Fruit fly (Drosophila melanogaster) whole organism, embryonic: ENCODE results near the gene cnir.

Experiments
- Abd-B ChIP-seq: fragments of 200-800 bp; sonication (Bioruptor generic); optimal IDR thresholded peaks from 2 replicates; lab custom pipeline; 2018; ENCODE audit warnings: missing biosample characterization, mild to moderate bottlenecking, missing genetic modification characterization, moderate library complexity
- CG10431 ChIP-seq: fragments of 200-800 bp; sonication (Bioruptor generic); optimal IDR thresholded peaks from 3 replicates; lab custom pipeline; 2018; ENCODE audit warnings: missing biosample characterization, mild to moderate bottlenecking, missing genetic modification characterization
- CG10543 ChIP-seq: fragments of 200-800 bp; sonication (Bioruptor generic); optimal IDR thresholded peaks from 3 replicates; lab custom pipeline; 2017; ENCODE audit warnings: missing biosample characterization, mild to moderate bottlenecking, missing genetic modification characterization, moderate library complexity
- CG13287 ChIP-seq: fragments of 200-800 bp; sonication (Bioruptor generic); IDR thresholded peaks from 2 replicates; pipeline ENCODE4 v1.3.6; 2022; ENCODE audit warnings: missing biosample characterization, missing genetic modification characterization; ENCODE audit not compliant: partially characterized antibody
- CG13624 ChIP-seq: fragments of 200-800 bp; sonication (Bioruptor generic); optimal IDR thresholded peaks from 2 replicates; lab custom pipeline; 2016; ENCODE audit warnings: missing biosample characterization, missing genetic modification characterization
- CG17186 ChIP-seq: fragments of 200-800 bp; sonication (Bioruptor generic); optimal IDR thresholded peaks from 3 replicates; lab custom pipeline; 2017; ENCODE audit warnings: missing biosample characterization, missing genetic modification reagents, missing genetic modification characterization
- CG17829 ChIP-seq: fragments of 200-800 bp; optimal IDR thresholded peaks from 2 replicates; lab custom pipeline; 2019; ENCODE audit warnings: missing biosample characterization, mild to moderate bottlenecking, missing genetic modification characterization, moderate library complexity
- CG2875 ChIP-seq: fragments of 200-800 bp; sonication (Bioruptor generic); optimal IDR thresholded peaks from 2 replicates; lab custom pipeline; 2017; ENCODE audit warnings: missing biosample characterization, mild to moderate bottlenecking, missing genetic modification characterization, missing genetic modification reagents
- CG32532 ChIP-seq: fragments of 200-800 bp; sonication (Bioruptor generic); IDR thresholded peaks from 2 replicates; pipeline ENCODE4 v1.3.6; 2022; ENCODE audit warnings: missing biosample characterization, missing genetic modification characterization
- CG4328 ChIP-seq: fragments of 200-800 bp; sonication (Bioruptor generic); optimal IDR thresholded peaks from 3 replicates; lab custom pipeline; 2017; ENCODE audit warnings: missing biosample characterization, missing genetic modification reagents, missing genetic modification characterization
- CG43689 ChIP-seq: fragments of 200-800 bp; sonication (Bioruptor generic); IDR thresholded peaks from 2 replicates; pipeline ENCODE4 v1.3.6; 2022; ENCODE audit warnings: missing biosample characterization, missing genetic modification characterization
- CG6175 ChIP-seq: fragments of 200-800 bp; sonication (Bioruptor generic); IDR thresholded peaks from 3 replicates; pipeline ENCODE4 v1.3.6; 2022; ENCODE audit warnings: missing biosample characterization, missing genetic modification characterization
- CG6683 ChIP-seq: fragments of 200-800 bp; sonication (Bioruptor generic); optimal IDR thresholded peaks from 2 replicates; lab custom pipeline; 2017; ENCODE audit warnings: missing biosample characterization, mild to moderate bottlenecking, missing genetic modification characterization, missing genetic modification reagents
- CG6791 ChIP-seq: fragments of 200-800 bp; sonication (Bioruptor generic); IDR thresholded peaks from 3 replicates; pipeline ENCODE4 v1.3.6; 2022; ENCODE audit warnings: missing biosample characterization, missing genetic modification characterization; ENCODE audit not compliant: partially characterized antibody
- CG7357 ChIP-seq: fragments of 200-800 bp; sonication (Bioruptor generic); IDR thresholded peaks from 3 replicates; pipeline ENCODE4 v1.3.6; 2022; ENCODE audit warnings: missing biosample characterization, missing genetic modification characterization
- CG7372 ChIP-seq: fragments of 200-800 bp; sonication (Bioruptor generic); IDR thresholded peaks from 2 replicates; pipeline ENCODE4 v1.3.6; 2022; ENCODE audit warnings: missing biosample characterization, missing genetic modification characterization
- CG7963 ChIP-seq: fragments of 200-800 bp; sonication (Bioruptor generic); IDR thresholded peaks from 3 replicates; pipeline ENCODE4 v1.3.6; 2022; ENCODE audit warnings: missing biosample characterization, missing genetic modification characterization; ENCODE audit not compliant: partially characterized antibody
- CG8478 ChIP-seq: fragments of >200 bp; optimal IDR thresholded peaks from 2 replicates; lab custom pipeline; 2018
- CG9932 ChIP-seq: fragments of 200-800 bp; sonication (Bioruptor generic); IDR thresholded peaks from 2 replicates; pipeline ENCODE4 v1.3.6; 2022; ENCODE audit warnings: missing biosample characterization, missing genetic modification characterization
- Camta ChIP-seq: fragments of 200-800 bp; sonication (Bioruptor generic); optimal IDR thresholded peaks from 2 replicates; lab custom pipeline; 2016; ENCODE audit warnings: missing biosample characterization, missing genetic modification characterization
- D19B ChIP-seq: fragments of 200-800 bp; sonication (Bioruptor generic); optimal IDR thresholded peaks from 2 replicates; lab custom pipeline; 2017; ENCODE audit warnings: missing biosample characterization, mild to moderate bottlenecking, missing genetic modification characterization
- Dip3 ChIP-seq: fragments of 200-800 bp; sonication (Bioruptor generic); optimal IDR thresholded peaks from 3 replicates; lab custom pipeline; 2016; ENCODE audit warnings: missing biosample characterization, missing genetic modification characterization
- Fer3 ChIP-seq: fragments of 200-800 bp; sonication (Bioruptor generic); optimal IDR thresholded peaks from 2 replicates; lab custom pipeline; 2018; ENCODE audit warnings: missing biosample characterization, mild to moderate bottlenecking, missing genetic modification characterization, moderate library complexity
- Hmx ChIP-seq: fragments of 200-800 bp; sonication (Bioruptor generic); optimal IDR thresholded peaks from 2 replicates; lab custom pipeline; 2016; ENCODE audit warnings: missing biosample characterization, missing genetic modification characterization
- Max ChIP-seq: fragments of 200-800 bp; sonication (Bioruptor generic); optimal IDR thresholded peaks from 2 replicates; lab custom pipeline; 2016; ENCODE audit warnings: missing biosample characterization, mild to moderate bottlenecking, missing genetic modification characterization
- NC2α ChIP-seq: fragments of 200-800 bp; sonication (Bioruptor generic); optimal IDR thresholded peaks from 2 replicates; lab custom pipeline; 2016; ENCODE audit warnings: missing biosample characterization, missing genetic modification characterization
- NC2β ChIP-seq: fragments of 200-800 bp; sonication (Bioruptor generic); optimal IDR thresholded peaks from 2 replicates; lab custom pipeline; 2016; ENCODE audit warnings: missing biosample characterization, missing genetic modification characterization
- NFAT ChIP-seq: fragments of 200-800 bp; sonication (Bioruptor generic); IDR thresholded peaks from 2 replicates; pipeline ENCODE4 v1.3.6; 2022; ENCODE audit warnings: missing biosample characterization, missing genetic modification characterization
- Nf-YC ChIP-seq: fragments of 200-800 bp; optimal IDR thresholded peaks from 3 replicates; lab custom pipeline; 2019; ENCODE audit warnings: missing biosample characterization, mild to moderate bottlenecking, missing genetic modification characterization, moderate library complexity
- Pdp1 ChIP-seq, 2 experiments: fragments of 200-800 bp; sonication (Bioruptor generic); optimal IDR thresholded peaks; 3 replicates each; lab custom pipeline; 2016; ENCODE audit warnings: missing biosample characterization in 2 of 2, missing genetic modification characterization in 2 of 2, mild to moderate bottlenecking in 1 of 2, moderate library complexity in 1 of 2
- Sin3A ChIP-seq: fragments of >200 bp; optimal IDR thresholded peaks from 2 replicates; lab custom pipeline; 2018
- abd-A ChIP-seq: fragments of 200-800 bp; sonication (Bioruptor generic); optimal IDR thresholded peaks from 3 replicates; lab custom pipeline; 2019; ENCODE audit warnings: missing biosample characterization, mild to moderate bottlenecking, missing genetic modification characterization, moderate library complexity
- bab2 ChIP-seq: fragments of 200-800 bp; sonication (Bioruptor generic); optimal IDR thresholded peaks from 2 replicates; lab custom pipeline; 2016; ENCODE audit warnings: missing biosample characterization, missing genetic modification characterization
- cato ChIP-seq: fragments of 200-800 bp; sonication (Bioruptor generic); optimal IDR thresholded peaks from 2 replicates; lab custom pipeline; 2016; ENCODE audit warnings: missing biosample characterization, missing genetic modification characterization, borderline replicate concordance
- chif ChIP-seq, 2 experiments: fragments of 200-800 bp; sonication (Bioruptor generic); optimal IDR thresholded peaks; 3 replicates each; lab custom pipeline; 2016; ENCODE audit warnings: missing biosample characterization in 2 of 2, missing genetic modification characterization in 2 of 2
- corto ChIP-seq: fragments of 200-800 bp; sonication (Bioruptor generic); optimal IDR thresholded peaks from 2 replicates; lab custom pipeline; 2016; ENCODE audit warnings: missing biosample characterization, mild to moderate bottlenecking, missing genetic modification characterization, moderate library complexity
- dan ChIP-seq: fragments of 200-800 bp; sonication (Bioruptor generic); IDR thresholded peaks from 2 replicates; pipeline ENCODE4 v1.3.6; 2022; ENCODE audit warnings: missing biosample characterization, missing genetic modification characterization
- dysf ChIP-seq: fragments of 200-800 bp; sonication (Bioruptor generic); IDR thresholded peaks from 3 replicates; pipeline ENCODE4 v1.3.6; 2022; ENCODE audit warnings: missing biosample characterization, missing genetic modification characterization
- klu ChIP-seq: fragments of 200-800 bp; sonication (Bioruptor generic); IDR thresholded peaks from 2 replicates; pipeline ENCODE4 v1.3.6; 2022; ENCODE audit warnings: missing biosample characterization, missing genetic modification characterization
- luna ChIP-seq: fragments of 200-800 bp; sonication (Bioruptor generic); optimal IDR thresholded peaks from 2 replicates; lab custom pipeline; 2016; ENCODE audit warnings: missing biosample characterization, missing genetic modification characterization
- mirr ChIP-seq: fragments of 200-800 bp; sonication (Bioruptor generic); optimal IDR thresholded peaks from 3 replicates; lab custom pipeline; 2018; ENCODE audit warnings: missing biosample characterization, mild to moderate bottlenecking, missing genetic modification characterization
- nerfin-2 ChIP-seq: fragments of 200-800 bp; sonication (Bioruptor generic); IDR thresholded peaks from 2 replicates; pipeline ENCODE4 v1.3.6; 2022; ENCODE audit warnings: missing biosample characterization, missing genetic modification characterization; ENCODE audit not compliant: partially characterized antibody
- p53 ChIP-seq: fragments of 200-800 bp; sonication (Bioruptor generic); optimal IDR thresholded peaks from 2 replicates; lab custom pipeline; 2016; ENCODE audit warnings: missing biosample characterization, missing genetic modification characterization
- pros ChIP-seq: fragments of 200-800 bp; sonication (Bioruptor generic); optimal IDR thresholded peaks from 3 replicates; lab custom pipeline; 2019; ENCODE audit warnings: missing biosample characterization, mild to moderate bottlenecking, missing genetic modification characterization, moderate library complexity
- salm ChIP-seq: fragments of 200-800 bp; sonication (Bioruptor generic); optimal IDR thresholded peaks from 2 replicates; lab custom pipeline; 2018; ENCODE audit warnings: missing biosample characterization, mild to moderate bottlenecking, missing genetic modification characterization
- so ChIP-seq: fragments of 200-800 bp; sonication (Bioruptor generic); IDR thresholded peaks from 3 replicates; pipeline ENCODE4 v1.3.6; 2022; ENCODE audit warnings: missing biosample characterization, missing genetic modification characterization
- sqz ChIP-seq: fragments of 200-800 bp; sonication (Bioruptor generic); optimal IDR thresholded peaks from 3 replicates; lab custom pipeline; 2018; ENCODE audit warnings: missing biosample characterization, mild to moderate bottlenecking, missing genetic modification characterization
- tx ChIP-seq: fragments of 200-800 bp; sonication (Bioruptor generic); optimal IDR thresholded peaks from 2 replicates; lab custom pipeline; 2016; ENCODE audit warnings: missing biosample characterization, missing genetic modification characterization
- wek ChIP-seq: fragments of 200-800 bp; sonication (Bioruptor generic); optimal IDR thresholded peaks from 3 replicates; lab custom pipeline; 2018; ENCODE audit warnings: missing biosample characterization, mild to moderate bottlenecking, missing genetic modification characterization, moderate library complexity
- zf30C ChIP-seq: fragments of 200-800 bp; sonication (Bioruptor generic); optimal IDR thresholded peaks from 3 replicates; lab custom pipeline; 2018; ENCODE audit warnings: missing biosample characterization, mild to moderate bottlenecking, missing genetic modification characterization

Gene cnir

DNA sequence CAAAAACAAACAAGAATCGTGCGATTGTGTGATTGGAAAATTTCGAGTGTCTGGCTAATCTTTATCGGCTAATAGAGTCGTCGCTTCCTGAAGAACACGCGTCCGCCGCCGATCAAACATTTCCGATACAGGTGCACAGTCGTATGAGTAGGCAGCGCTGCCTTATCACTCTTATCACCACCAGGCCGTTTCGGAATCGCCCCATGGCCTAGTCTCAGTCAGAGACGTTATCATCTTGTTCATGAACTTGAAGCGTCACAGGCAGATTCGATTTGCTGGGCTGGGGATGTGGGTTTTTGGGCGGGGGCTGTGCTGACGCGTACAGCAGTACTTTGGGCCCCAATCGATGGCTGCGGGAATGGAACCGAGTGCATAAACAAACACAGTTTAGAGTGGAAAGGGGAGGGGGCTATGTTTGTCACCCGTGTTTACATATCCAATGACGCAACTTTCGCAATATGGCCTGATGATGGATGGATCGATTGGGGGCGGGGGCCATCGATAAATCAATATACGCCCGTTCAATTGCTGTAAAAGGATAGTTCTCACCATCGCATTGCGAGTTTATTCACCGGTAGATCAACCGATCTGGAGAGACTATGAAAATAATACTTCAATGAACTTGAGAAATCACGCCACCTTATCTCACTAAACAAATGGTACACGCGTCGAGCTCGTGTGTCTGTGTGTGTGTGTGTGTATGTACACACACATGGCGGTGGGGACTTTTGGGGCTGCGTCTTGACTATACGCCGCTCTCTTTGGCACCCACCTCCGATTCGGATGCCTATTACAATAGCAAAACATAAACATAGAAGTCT lies 18.5 kb upstream of the cnir start (continued):
- TF ChIP-seq salm (tag; lab: Kevin White, UChicago) (no peak), dysf (GFP tag; lab: Robert Waterston, UW) (no peak), Fer3 (no peak), abd-A (tag; lab: Kevin White, UChicago) (no peak), p53 (GFP tag; lab: Kevin White, UChicago) (no peak), dan (GFP tag; lab: Robert Waterston, UW) (no peak), pros (GFP tag; lab: Kevin White, UChicago) (no peak), wek (GFP tag; lab: Kevin White, UChicago) (peak; percentile 27), CG6683 (GFP tag; lab: Kevin White, UChicago) (no peak), CG4328 (peak; percentile 41), sqz (no peak), Abd-B (GFP tag; lab: Kevin White, UChicago) (no peak), CG17186 (GFP tag; lab: Kevin White, UChicago) (no peak), NFAT (GFP tag; lab: Robert Waterston, UW) (peak; percentile 44; the same call in 1 of the 2 replicates), CG10543 (peak; percentile 61), CG17829 (tag; lab: Kevin White, UChicago) (no peak), tx (GFP tag; lab: Kevin White, UChicago) (no peak), CG7963 (no peak), NC2α (GFP tag; lab: Kevin White, UChicago) (no peak), Camta (no peak), mirr (peak; percentile 94), chif (GFP tag; optimal IDR thresholded peaks at IDR 0.05; lab: Kevin White, UChicago) (peak in 1 of 2 experiments; percentile 13), CG7372 (no peak), NC2β (GFP tag; lab: Kevin White, UChicago) (no peak), CG9932 (GFP tag; lab: Robert Waterston, UW) (0 out of 2 replicates have a peak, but pooled peaks have one; percentile 22), bab2 (GFP tag; lab: Kevin White, UChicago) (no peak), CG7357 (GFP tag; lab: Robert Waterston, UW) (no peak), luna (no peak), CG13624 (GFP tag; lab: Kevin White, UChicago) (no peak), CG8478 (lab: Kevin White, UChicago) (no peak), zf30C (GFP tag; lab: Kevin White, UChicago) (no peak), klu (GFP tag; lab: Robert Waterston, UW) (no peak), CG6791 (no peak), CG2875 (GFP tag; lab: Kevin White, UChicago) (no peak), CG43689 (GFP tag; lab: Robert Waterston, UW) (no peak), CG6175 (GFP tag; lab: Robert Waterston, UW) (no peak), Hmx (GFP tag; lab: Kevin White, UChicago) (no peak), CG32532 (GFP tag; lab: Robert Waterston, UW) (no peak), nerfin-2 (GFP tag; lab: Robert Waterston, UW) (no peak), Dip3 (GFP tag; lab: Kevin White, UChicago) (no peak), corto (GFP tag; lab: Kevin White, UChicago) (no peak), so (no peak), CG10431 (GFP tag; lab: Kevin White, UChicago) (no peak), Pdp1 (GFP tag; optimal IDR thresholded peaks at IDR 0.05; lab: Kevin White, UChicago) (peak in 1 of 2 experiments; percentile 64), Sin3A (lab: Kevin White, UChicago) (no peak), Max (GFP tag; lab: Kevin White, UChicago) (no peak), D19B (GFP tag; lab: Kevin White, UChicago) (no peak), cato (GFP tag; lab: Kevin White, UChicago) (no peak), Nf-YC (tag; lab: Kevin White, UChicago) (no peak), CG13287 (GFP tag; lab: Robert Waterston, UW) (no peak)
